Fruit fly (Drosophila melanogaster): ENCODE measurements around the gene COX6AL2.

dm6 chr3L:18924790-18925189 is 10.8 kb upstream of the COX6AL2 start, which contains the start of gene CG43049:
- TF ChIP-seq insv (optimal IDR thresholded peaks at IDR 0.05) (no peak), Myc (optimal IDR thresholded peaks at IDR 0.05) (no peak), psq (optimal IDR thresholded peaks at IDR 0.05) (no peak), Sin3A (optimal IDR thresholded peaks at IDR 0.05) (no peak)
